Fruit fly (Drosophila melanogaster): Measurements from ENCODE around the gene Spase22-23.

The Spase22-23 gene

DNA sequence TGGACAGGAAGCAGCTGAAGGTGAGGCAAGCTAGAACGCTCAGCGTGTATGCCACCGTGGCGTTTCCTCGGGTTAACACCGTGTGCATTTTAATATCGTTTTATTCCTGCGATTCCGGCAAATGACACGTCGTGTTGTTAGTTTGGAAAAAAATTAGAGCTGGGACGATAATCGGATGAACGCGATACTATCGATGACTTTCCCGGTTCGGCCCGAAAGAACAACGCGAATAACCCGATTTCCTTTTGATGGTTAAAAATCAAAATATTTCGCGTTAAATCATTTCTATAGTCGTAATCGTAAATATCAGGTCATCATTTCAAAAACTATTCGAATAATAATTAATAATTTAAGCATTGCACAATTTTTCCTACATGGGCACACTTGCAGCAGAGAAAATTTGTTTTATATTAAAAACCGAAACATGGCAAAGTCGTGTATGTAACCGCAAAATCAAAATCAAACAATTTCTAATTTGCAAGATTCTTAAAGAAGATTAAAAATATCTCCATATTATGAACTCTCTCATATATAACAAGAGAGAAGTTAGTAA lies at the start of gene Spase22-23:
TSS of gene Spase22-23 (minus strand) at position 166 of the 553 bp plus-strand sequence.
- TF ChIP-seq Pif1A (GFP tag; optimal IDR thresholded peaks at IDR 0.05) (no peak), fd96Ca (GFP tag; IDR thresholded peaks at IDR 0.05) (no peak), CG8301 (tag; optimal IDR thresholded peaks at IDR 0.05) (no peak), D1 (tag; optimal IDR thresholded peaks at IDR 0.05) (no peak), CG4496 (GFP tag; IDR thresholded peaks at IDR 0.05) (no peak), Snoo (tag; optimal IDR thresholded peaks at IDR 0.05) (no peak), gl (tag; optimal IDR thresholded peaks at IDR 0.05) (no peak), CG8159 (tag; optimal IDR thresholded peaks at IDR 0.05) (no peak), CG9948 (tag; optimal IDR thresholded peaks at IDR 0.05) (no peak), CG32121 (GFP tag; IDR thresholded peaks at IDR 0.05) (no peak), Pif1B (GFP tag; optimal IDR thresholded peaks at IDR 0.05) (no peak), CG13204 (GFP tag; optimal IDR thresholded peaks at IDR 0.05) (no peak), CG10348 (GFP tag; IDR thresholded peaks at IDR 0.05) (no peak), EcR (GFP tag; optimal IDR thresholded peaks at IDR 0.05) (no peak), CG14655 (GFP tag; optimal IDR thresholded peaks at IDR 0.05) (no peak), CG12605 (GFP tag; IDR thresholded peaks at IDR 0.05) (no peak), CG15710 (tag; optimal IDR thresholded peaks at IDR 0.05) (no peak), CG17806 (tag; optimal IDR thresholded peaks at IDR 0.05) (no peak)

DNA sequence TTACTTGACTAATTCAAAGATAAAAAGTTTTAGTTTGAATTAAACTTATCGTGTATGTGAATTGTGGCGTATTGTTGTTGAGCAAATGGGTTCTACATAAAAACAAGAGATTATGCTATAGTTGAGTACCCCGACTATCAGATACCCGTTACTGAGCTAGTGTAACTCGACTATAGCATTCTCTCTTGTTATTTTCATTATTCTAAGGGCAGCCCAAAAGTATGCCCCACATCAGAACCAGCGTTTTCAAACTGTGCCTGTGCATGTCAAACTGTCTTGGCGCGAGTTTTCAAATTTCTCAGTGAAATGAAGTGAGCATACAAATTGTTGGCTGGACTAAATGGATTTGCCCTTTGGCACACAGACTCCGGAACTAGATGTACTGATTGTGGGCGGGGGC lies 49.5 kb upstream of the Spase22-23 start, which contains the start of gene shps:
TSS of gene shps (plus strand) at position 282 of the 400 bp plus-strand sequence.
- TF ChIP-seq EcR (GFP tag; optimal IDR thresholded peaks at IDR 0.05) (peak; percentile 21), Snoo (tag; optimal IDR thresholded peaks at IDR 0.05) (no peak), CG17806 (tag; optimal IDR thresholded peaks at IDR 0.05) (no peak), CG13204 (GFP tag; optimal IDR thresholded peaks at IDR 0.05) (no peak), rn (GFP tag; IDR thresholded peaks at IDR 0.05) (no peak), CG9948 (tag; optimal IDR thresholded peaks at IDR 0.05) (no peak), CG32121 (GFP tag; IDR thresholded peaks at IDR 0.05) (0 out of 2 replicates have a peak, but pooled peaks have one; percentile 9), CG15710 (tag; optimal IDR thresholded peaks at IDR 0.05) (no peak), CG4496 (GFP tag; IDR thresholded peaks at IDR 0.05) (no peak), Ets98B (GFP tag; IDR thresholded peaks at IDR 0.05) (no peak), Pif1B (GFP tag; optimal IDR thresholded peaks at IDR 0.05) (no peak)

DNA sequence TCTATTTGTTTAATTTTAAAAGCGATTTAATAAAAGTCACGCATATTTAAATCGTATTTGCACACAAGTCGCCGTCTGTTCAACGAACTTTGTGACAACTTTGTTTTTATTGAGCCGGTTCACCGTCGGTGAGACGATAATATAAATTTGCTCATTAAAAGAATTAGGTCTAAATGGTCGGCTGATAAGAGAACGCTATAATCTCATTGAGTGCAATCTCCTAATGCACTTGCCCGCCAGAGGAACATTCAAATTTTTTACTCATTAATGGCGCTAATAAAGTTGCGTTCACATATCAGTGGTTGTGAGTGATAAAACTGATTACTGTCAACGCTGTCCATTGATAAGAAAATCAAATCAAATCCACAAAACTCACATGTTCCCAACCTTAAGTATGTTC lies 48.9 kb upstream of the Spase22-23 start:
- TF ChIP-seq CG13204 (GFP tag; optimal IDR thresholded peaks at IDR 0.05) (no peak), rn (GFP tag; IDR thresholded peaks at IDR 0.05) (no peak), CG15710 (tag; optimal IDR thresholded peaks at IDR 0.05) (no peak), CG8301 (tag; optimal IDR thresholded peaks at IDR 0.05) (no peak), CG4496 (GFP tag; IDR thresholded peaks at IDR 0.05) (no peak), CG10348 (GFP tag; IDR thresholded peaks at IDR 0.05) (no peak), Pif1A (GFP tag; optimal IDR thresholded peaks at IDR 0.05) (no peak), CG32121 (GFP tag; IDR thresholded peaks at IDR 0.05) (no peak), D1 (tag; optimal IDR thresholded peaks at IDR 0.05) (no peak), gl (tag; optimal IDR thresholded peaks at IDR 0.05) (no peak), fd96Ca (GFP tag; IDR thresholded peaks at IDR 0.05) (no peak), CG12605 (GFP tag; IDR thresholded peaks at IDR 0.05) (no peak), CG17806 (tag; optimal IDR thresholded peaks at IDR 0.05) (no peak), Ets98B (GFP tag; IDR thresholded peaks at IDR 0.05) (no peak), Snoo (tag; optimal IDR thresholded peaks at IDR 0.05) (no peak), CG9948 (tag; optimal IDR thresholded peaks at IDR 0.05) (no peak)

- TF ChIP-seq CG32121 (GFP tag; IDR thresholded peaks at IDR 0.05) (peak; percentile 46; the same call in 1 of the 2 replicates), D1 (tag; optimal IDR thresholded peaks at IDR 0.05) (no peak), CG34367 (tag; optimal IDR thresholded peaks at IDR 0.05) (peak; percentile 6), fd96Ca (GFP tag; IDR thresholded peaks at IDR 0.05) (peak; percentile 47; the same call in 2 of the 3 replicates), CG4496 (GFP tag; IDR thresholded peaks at IDR 0.05) (no peak; the same call in 2 of the 3 replicates), rn (GFP tag; IDR thresholded peaks at IDR 0.05) (no peak), Pif1B (GFP tag; optimal IDR thresholded peaks at IDR 0.05) (peak; percentile 21), CG14655 (GFP tag; optimal IDR thresholded peaks at IDR 0.05) (peak; percentile 65), EcR (GFP tag; optimal IDR thresholded peaks at IDR 0.05) (peak; percentile 59), Pif1A (GFP tag; optimal IDR thresholded peaks at IDR 0.05) (peak; percentile 65), Ets98B (GFP tag; IDR thresholded peaks at IDR 0.05) (no peak), CG10348 (GFP tag; IDR thresholded peaks at IDR 0.05) (no peak), gl (tag; optimal IDR thresholded peaks at IDR 0.05) (no peak), CG13204 (GFP tag; optimal IDR thresholded peaks at IDR 0.05) (peak; percentile 96), Snoo (tag; optimal IDR thresholded peaks at IDR 0.05) (peak; percentile 65), CG9948 (tag; optimal IDR thresholded peaks at IDR 0.05) (peak; percentile 50), CG17806 (tag; optimal IDR thresholded peaks at IDR 0.05) (peak; percentile 34), CG15710 (tag; optimal IDR thresholded peaks at IDR 0.05) (peak; percentile 60), CG8159 (tag; optimal IDR thresholded peaks at IDR 0.05) (peak; percentile 76), CG8301 (tag; optimal IDR thresholded peaks at IDR 0.05) (peak; percentile 52)
Observed at dm6 chr3R:24276104-24277008, 46.5 kb upstream of the Spase22-23 start, which contains the start of gene Orct. TSS of gene Orct (plus strand) at chr3R:24276260.

DNA sequence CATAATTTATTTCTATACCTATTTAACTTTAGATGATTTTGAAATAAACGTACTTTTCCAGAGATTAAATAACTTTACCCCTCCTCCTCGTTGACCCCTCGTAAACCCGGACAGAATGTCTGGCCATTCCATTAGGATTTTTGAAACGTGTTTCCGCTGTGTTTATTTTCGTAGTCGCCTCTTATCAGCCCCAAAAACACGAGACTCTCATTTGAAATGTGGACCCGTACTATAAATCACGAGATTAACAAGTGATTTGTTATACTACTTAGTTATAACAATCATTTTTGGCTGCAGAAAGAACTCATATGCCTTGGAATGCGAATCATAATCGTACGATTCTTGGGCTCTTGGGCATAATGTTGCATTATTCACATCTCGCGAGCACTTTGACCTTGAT lies 45.6 kb upstream of the Spase22-23 start:
- TF ChIP-seq CG8301 (tag; optimal IDR thresholded peaks at IDR 0.05) (no peak), CG14655 (GFP tag; optimal IDR thresholded peaks at IDR 0.05) (no peak), EcR (GFP tag; optimal IDR thresholded peaks at IDR 0.05) (no peak), CG32121 (GFP tag; IDR thresholded peaks at IDR 0.05) (no peak), rn (GFP tag; IDR thresholded peaks at IDR 0.05) (no peak), D1 (tag; optimal IDR thresholded peaks at IDR 0.05) (no peak), fd96Ca (GFP tag; IDR thresholded peaks at IDR 0.05) (no peak), Snoo (tag; optimal IDR thresholded peaks at IDR 0.05) (no peak), CG4496 (GFP tag; IDR thresholded peaks at IDR 0.05) (no peak), CG34367 (tag; optimal IDR thresholded peaks at IDR 0.05) (no peak), gl (tag; optimal IDR thresholded peaks at IDR 0.05) (no peak)
